Fruit fly (Drosophila melanogaster) Kc167 (cell line): ENCODE data around the gene CG7409.

Experiments used
- Sin3A ChIP-seq: fragments of >200 bp; optimal IDR thresholded peaks from 2 replicates; lab custom pipeline; 2018; ENCODE audit warnings: missing external identifiers
- h ChIP-seq: fragments of >200 bp; optimal IDR thresholded peaks from 3 replicates; lab custom pipeline; 2018; ENCODE audit warnings: missing external identifiers
- insv ChIP-seq: fragments of >200 bp; optimal IDR thresholded peaks from 3 replicates; lab custom pipeline; 2018; ENCODE audit warnings: missing external identifiers
- psq ChIP-seq: fragments of >200 bp; optimal IDR thresholded peaks from 2 replicates; lab custom pipeline; 2017; ENCODE audit warnings: missing external identifiers
- ttk ChIP-seq: sonication (Bioruptor generic); optimal IDR thresholded peaks from 2 replicates; lab custom pipeline; 2017; ENCODE audit warnings: missing external identifiers

DNA sequence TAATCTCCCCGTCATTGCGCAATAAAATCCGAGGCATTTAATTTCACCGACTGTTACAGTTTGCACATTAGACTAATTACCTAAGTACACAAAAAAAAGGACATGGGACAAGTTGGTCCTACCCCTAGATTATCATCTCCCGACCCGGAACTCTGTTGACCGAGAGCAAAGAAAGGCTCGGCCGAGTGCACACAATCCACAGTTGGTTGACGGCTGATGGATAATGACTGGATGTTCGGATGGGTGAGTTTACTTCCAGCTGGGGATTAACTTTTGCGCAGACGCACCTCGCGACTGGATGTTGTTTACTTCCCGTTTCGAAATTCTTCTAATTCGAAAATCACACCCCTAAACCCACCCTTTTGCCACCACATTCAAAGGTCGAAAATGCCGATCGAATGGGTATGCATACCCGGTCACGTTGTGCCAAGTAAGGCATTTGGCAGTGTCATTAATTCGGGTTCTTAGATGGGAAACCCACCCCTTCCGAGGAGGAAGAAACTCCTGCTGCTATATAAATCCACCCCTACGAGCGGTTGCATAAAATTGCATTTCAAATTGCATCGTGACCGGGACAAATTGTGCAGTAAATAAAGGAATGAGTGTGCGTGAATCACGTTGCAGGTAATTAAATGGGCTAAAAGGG lies 39.8 kb upstream of the CG7409 start:
- TF ChIP-seq insv (lab: Kevin White, UChicago) (no peak), h (no peak), psq (lab: Kevin White, UChicago) (no peak), Sin3A (lab: Kevin White, UChicago) (no peak), ttk (lab: Kevin White, UChicago) (no peak)
